Fruit fly (Drosophila melanogaster) whole organism, embryonic: ENCODE results near the gene H.

Experiments
- CG10565 ChIP-seq: fragments of 200-800 bp; sonication (Bioruptor generic); optimal IDR thresholded peaks from 3 replicates; lab custom pipeline; 2016; ENCODE audit warnings: missing biosample characterization, mild to moderate bottlenecking, missing genetic modification characterization
- CG11456 ChIP-seq: fragments of 200-800 bp; sonication (Bioruptor generic); IDR thresholded peaks from 3 replicates; pipeline ENCODE4 v1.3.6; 2022; ENCODE audit warnings: missing biosample characterization, missing genetic modification characterization
- CG11696 ChIP-seq: fragments of 200-800 bp; sonication (Bioruptor generic); IDR thresholded peaks from 2 replicates; pipeline ENCODE4 v1.3.6; 2022; ENCODE audit warnings: missing biosample characterization, missing genetic modification characterization
- CG12071 ChIP-seq: fragments of 200-800 bp; sonication (Bioruptor generic); optimal IDR thresholded peaks from 3 replicates; lab custom pipeline; 2018; ENCODE audit warnings: missing biosample characterization, mild to moderate bottlenecking, missing genetic modification characterization
- CG12299 ChIP-seq: fragments of 200-800 bp; sonication (Bioruptor generic); optimal IDR thresholded peaks from 2 replicates; lab custom pipeline; 2018; ENCODE audit warnings: missing biosample characterization, mild to moderate bottlenecking, missing genetic modification characterization
- CG12391 ChIP-seq: fragments of 200-800 bp; sonication (Bioruptor generic); optimal IDR thresholded peaks from 3 replicates; lab custom pipeline; 2018; ENCODE audit warnings: missing biosample characterization, mild to moderate bottlenecking, missing genetic modification characterization, moderate library complexity
- CG14965 ChIP-seq: fragments of 200-800 bp; sonication (Bioruptor generic); optimal IDR thresholded peaks from 2 replicates; lab custom pipeline; 2016; ENCODE audit warnings: missing biosample characterization, missing genetic modification characterization, borderline replicate concordance
- CG15011 ChIP-seq: fragments of 200-800 bp; sonication (Bioruptor generic); optimal IDR thresholded peaks from 3 replicates; lab custom pipeline; 2018; ENCODE audit warnings: missing biosample characterization, mild to moderate bottlenecking, missing genetic modification characterization
- CG17612 ChIP-seq: fragments of 200-800 bp; sonication (Bioruptor generic); IDR thresholded peaks from 2 replicates; pipeline ENCODE4 v1.3.6; 2022; ENCODE audit warnings: missing biosample characterization, missing genetic modification characterization
- CG1792 ChIP-seq: fragments of 200-800 bp; sonication (Bioruptor generic); optimal IDR thresholded peaks from 2 replicates; lab custom pipeline; 2016; ENCODE audit warnings: missing biosample characterization, missing genetic modification characterization
- CG30403 ChIP-seq: fragments of 200-800 bp; sonication (Bioruptor generic); optimal IDR thresholded peaks from 3 replicates; lab custom pipeline; 2016; ENCODE audit warnings: missing biosample characterization, missing genetic modification characterization
- CG4707 ChIP-seq: fragments of 200-800 bp; sonication (Bioruptor generic); optimal IDR thresholded peaks from 2 replicates; lab custom pipeline; 2018; ENCODE audit warnings: missing biosample characterization, mild to moderate bottlenecking, missing genetic modification characterization, moderate library complexity
- CG4854 ChIP-seq: fragments of 200-800 bp; sonication (Bioruptor generic); optimal IDR thresholded peaks from 2 replicates; lab custom pipeline; 2016; ENCODE audit warnings: missing biosample characterization, missing genetic modification characterization, inconsistent platforms
- CG6683 ChIP-seq: fragments of 200-800 bp; sonication (Bioruptor generic); optimal IDR thresholded peaks from 2 replicates; lab custom pipeline; 2017; ENCODE audit warnings: missing biosample characterization, mild to moderate bottlenecking, missing genetic modification characterization, missing genetic modification reagents
- CG7357 ChIP-seq: fragments of 200-800 bp; sonication (Bioruptor generic); IDR thresholded peaks from 3 replicates; pipeline ENCODE4 v1.3.6; 2022; ENCODE audit warnings: missing biosample characterization, missing genetic modification characterization
- CG7928 ChIP-seq: fragments of 200-800 bp; sonication (Bioruptor generic); optimal IDR thresholded peaks from 2 replicates; lab custom pipeline; 2017; ENCODE audit warnings: missing biosample characterization, mild to moderate bottlenecking, missing genetic modification characterization
- CG8281 ChIP-seq: fragments of 200-800 bp; sonication (Bioruptor generic); optimal IDR thresholded peaks from 2 replicates; lab custom pipeline; 2018; ENCODE audit warnings: missing biosample characterization, mild to moderate bottlenecking, missing genetic modification characterization, moderate library complexity
- CG8944 ChIP-seq: fragments of 200-800 bp; sonication (Bioruptor generic); optimal IDR thresholded peaks from 3 replicates; lab custom pipeline; 2016; ENCODE audit warnings: missing biosample characterization, missing genetic modification characterization
- CG9797 ChIP-seq: fragments of 200-800 bp; sonication (Bioruptor generic); optimal IDR thresholded peaks from 3 replicates; lab custom pipeline; 2018; ENCODE audit warnings: missing biosample characterization, mild to moderate bottlenecking, missing genetic modification characterization
- CHES-1-like ChIP-seq: fragments of 200-800 bp; sonication (Bioruptor generic); optimal IDR thresholded peaks from 2 replicates; lab custom pipeline; 2016; ENCODE audit warnings: missing biosample characterization, missing genetic modification characterization
- CTCF ChIP-seq: fragments of 200-800 bp; sonication (Bioruptor generic); optimal IDR thresholded peaks from 2 replicates; lab custom pipeline; 2017; ENCODE audit warnings: missing biosample characterization, mild to moderate bottlenecking, missing genetic modification characterization, moderate library complexity
- Dbx ChIP-seq: fragments of 200-800 bp; sonication (Bioruptor generic); IDR thresholded peaks from 3 replicates; pipeline ENCODE4 v1.3.6; 2022; ENCODE audit warnings: missing biosample characterization, missing genetic modification characterization
- Dll ChIP-seq: fragments of 200-800 bp; sonication (Bioruptor generic); IDR thresholded peaks from 4 replicates; pipeline ENCODE4 v1.3.6; 2022; ENCODE audit warnings: missing biosample characterization, missing genetic modification characterization; ENCODE audit not compliant: partially characterized antibody
- Ets97D ChIP-seq: fragments of 200-800 bp; sonication (Bioruptor generic); optimal IDR thresholded peaks from 3 replicates; lab custom pipeline; 2016; ENCODE audit warnings: missing biosample characterization, missing genetic modification characterization
- Fer2 ChIP-seq: fragments of 200-800 bp; sonication (Bioruptor generic); optimal IDR thresholded peaks from 2 replicates; lab custom pipeline; 2018; ENCODE audit warnings: missing biosample characterization, mild to moderate bottlenecking, missing genetic modification characterization, moderate library complexity
- NC2α ChIP-seq: fragments of 200-800 bp; sonication (Bioruptor generic); optimal IDR thresholded peaks from 2 replicates; lab custom pipeline; 2016; ENCODE audit warnings: missing biosample characterization, missing genetic modification characterization
- NC2β ChIP-seq: fragments of 200-800 bp; sonication (Bioruptor generic); optimal IDR thresholded peaks from 2 replicates; lab custom pipeline; 2016; ENCODE audit warnings: missing biosample characterization, missing genetic modification characterization
- NK7.1 ChIP-seq: fragments of 200-800 bp; sonication (Bioruptor generic); optimal IDR thresholded peaks from 3 replicates; lab custom pipeline; 2016; ENCODE audit warnings: missing biosample characterization, missing genetic modification characterization
- Oaz ChIP-seq: fragments of 200-800 bp; sonication (Bioruptor generic); IDR thresholded peaks from 2 replicates; pipeline ENCODE4 v1.3.6; 2022; ENCODE audit warnings: missing biosample characterization, missing genetic modification characterization
- Pdp1 ChIP-seq, 2 experiments: fragments of 200-800 bp; sonication (Bioruptor generic); optimal IDR thresholded peaks; 3 replicates each; lab custom pipeline; 2016; ENCODE audit warnings: missing biosample characterization in 2 of 2, missing genetic modification characterization in 2 of 2, mild to moderate bottlenecking in 1 of 2, moderate library complexity in 1 of 2
- Sox102F ChIP-seq: fragments of 200-800 bp; sonication (Bioruptor generic); optimal IDR thresholded peaks from 2 replicates; lab custom pipeline; 2018; ENCODE audit warnings: missing biosample characterization, mild to moderate bottlenecking, missing genetic modification characterization, moderate library complexity
- Vsx1 ChIP-seq: fragments of 200-800 bp; sonication (Bioruptor generic); optimal IDR thresholded peaks from 2 replicates; lab custom pipeline; 2017; ENCODE audit warnings: missing biosample characterization, mild to moderate bottlenecking, missing genetic modification characterization, missing genetic modification reagents
- ab ChIP-seq: fragments of 200-800 bp; sonication (Bioruptor generic); optimal IDR thresholded peaks from 2 replicates; lab custom pipeline; 2016; ENCODE audit warnings: missing biosample characterization, missing genetic modification characterization
- bbx ChIP-seq: fragments of 200-800 bp; sonication (Bioruptor generic); IDR thresholded peaks from 2 replicates; pipeline ENCODE4 v1.3.6; 2022; ENCODE audit warnings: missing biosample characterization, missing genetic modification characterization; ENCODE audit not compliant: partially characterized antibody
- caup ChIP-seq: fragments of 200-800 bp; sonication (Bioruptor generic); optimal IDR thresholded peaks from 3 replicates; lab custom pipeline; 2017; ENCODE audit warnings: missing biosample characterization, mild to moderate bottlenecking, missing genetic modification characterization, moderate library complexity; ENCODE audit not compliant: severe bottlenecking
- chm ChIP-seq: fragments of 200-800 bp; sonication (Bioruptor generic); IDR thresholded peaks from 2 replicates; pipeline ENCODE4 v1.3.6; 2022; ENCODE audit warnings: missing biosample characterization, missing genetic modification characterization
- dpn ChIP-seq, 2 experiments: fragments of 200-800 bp; sonication (Bioruptor generic); optimal IDR thresholded peaks; 3 replicates each; lab custom pipeline; 2016; ENCODE audit warnings: missing biosample characterization in 2 of 2, missing genetic modification characterization in 2 of 2
- emc ChIP-seq: fragments of 200-800 bp; sonication (Bioruptor generic); optimal IDR thresholded peaks from 2 replicates; lab custom pipeline; 2016; ENCODE audit warnings: missing biosample characterization, missing genetic modification characterization
- eve ChIP-seq, 2 experiments: fragments of >200 bp; optimal IDR thresholded peaks; 2 replicates each; lab custom pipeline; 2017; ENCODE audit warnings: missing biosample characterization in 2 of 2, missing genetic modification characterization in 2 of 2
- gcm2 ChIP-seq: fragments of 200-800 bp; sonication (Bioruptor generic); optimal IDR thresholded peaks from 2 replicates; lab custom pipeline; 2016; ENCODE audit warnings: missing biosample characterization, missing genetic modification characterization
- her ChIP-seq: fragments of 200-800 bp; sonication (Bioruptor generic); optimal IDR thresholded peaks from 2 replicates; lab custom pipeline; 2016; ENCODE audit warnings: missing biosample characterization, missing genetic modification characterization
- lola ChIP-seq, 3 experiments: fragments of >200 bp in 2 of 3; fragments of 200-800 bp in 1 of 3; sonication (Bioruptor generic) in 1 of 3; optimal IDR thresholded peaks; 2 replicates each; lab custom pipeline; 2017 to 2019; ENCODE audit warnings: missing biosample characterization in 3 of 3, missing genetic modification characterization in 3 of 3, mild to moderate bottlenecking in 1 of 3, moderate library complexity in 1 of 3
- pho ChIP-seq: fragments of 200-800 bp; sonication (Bioruptor generic); optimal IDR thresholded peaks from 2 replicates; lab custom pipeline; 2016; ENCODE audit warnings: missing biosample characterization, missing genetic modification characterization
- phol ChIP-seq: fragments of 200-800 bp; sonication (Bioruptor generic); optimal IDR thresholded peaks from 3 replicates; lab custom pipeline; 2018; ENCODE audit warnings: missing biosample characterization, mild to moderate bottlenecking, missing genetic modification characterization, moderate library complexity
- schlank ChIP-seq: fragments of 200-800 bp; sonication (Bioruptor generic); optimal IDR thresholded peaks from 2 replicates; lab custom pipeline; 2018; ENCODE audit warnings: missing biosample characterization, mild to moderate bottlenecking, missing genetic modification characterization
- trh ChIP-seq: fragments of 200-800 bp; sonication (Bioruptor generic); optimal IDR thresholded peaks from 2 replicates; lab custom pipeline; 2016; ENCODE audit warnings: missing biosample characterization, missing genetic modification characterization
- unpg ChIP-seq: fragments of 200-800 bp; sonication (Bioruptor generic); optimal IDR thresholded peaks from 3 replicates; lab custom pipeline; 2018; ENCODE audit warnings: missing biosample characterization, mild to moderate bottlenecking, missing genetic modification characterization, moderate library complexity
- usp ChIP-seq: fragments of >200 bp; optimal IDR thresholded peaks from 2 replicates; lab custom pipeline; 2017; ENCODE audit warnings: missing biosample characterization, missing genetic modification characterization
- wdn ChIP-seq: fragments of 200-800 bp; sonication (Bioruptor generic); IDR thresholded peaks from 2 replicates; pipeline ENCODE4 v1.3.6; 2022; ENCODE audit warnings: missing biosample characterization, missing genetic modification characterization

H gene

dm6 chr3R:20587630-20588479, 33.9 kb upstream of the H start, which contains the start of gene Septin2 (continued):
- TF ChIP-seq CG8944 (GFP tag; lab: Kevin White, UChicago): no peak
- peak; percentile 35 for TF ChIP-seq CG4707 (GFP tag; lab: Kevin White, UChicago)
- TF ChIP-seq CG10565 (GFP tag; lab: Kevin White, UChicago): peak; percentile 34
- no peak for TF ChIP-seq Dbx (GFP tag; lab: Robert Waterston, UW)
- TF ChIP-seq phol (tag; lab: Kevin White, UChicago): peak; percentile 86
- peak; percentile 42; the same call in 1 of the 3 replicates for TF ChIP-seq CG11456 (GFP tag; lab: Robert Waterston, UW)
- peak; percentile 94 for TF ChIP-seq CG11696
- TF ChIP-seq NC2β (GFP tag; lab: Kevin White, UChicago): peak; percentile 64
- no peak for TF ChIP-seq schlank (tag; lab: Kevin White, UChicago)
- peak; percentile 19 for TF ChIP-seq trh (GFP tag; lab: Kevin White, UChicago)
- TF ChIP-seq Dll: no peak
- no peak for TF ChIP-seq gcm2 (GFP tag; lab: Kevin White, UChicago)
- TF ChIP-seq emc (GFP tag; lab: Kevin White, UChicago): no peak
- peak; percentile 46 for TF ChIP-seq NC2α (GFP tag; lab: Kevin White, UChicago)
- no peak for TF ChIP-seq eve (GFP tag; optimal IDR thresholded peaks at IDR 0.05; lab: Kevin White, UChicago)
- peak; percentile 61 for TF ChIP-seq CG1792 (GFP tag; lab: Kevin White, UChicago)
- TF ChIP-seq Vsx1 (GFP tag; lab: Kevin White, UChicago): no peak
- peak; percentile 68 for TF ChIP-seq CG9797 (GFP tag; lab: Kevin White, UChicago)
- peak; percentile 46 for TF ChIP-seq pho (GFP tag; lab: Kevin White, UChicago)
- peak; percentile 82 for TF ChIP-seq Sox102F
- TF ChIP-seq chm (GFP tag; lab: Robert Waterston, UW): no peak
- TF ChIP-seq her (GFP tag; lab: Kevin White, UChicago): no peak
- TF ChIP-seq CG12071 (GFP tag; lab: Kevin White, UChicago): peak; percentile 77
- no peak for TF ChIP-seq wdn (GFP tag; lab: Robert Waterston, UW)
- TF ChIP-seq Pdp1 (GFP tag; optimal IDR thresholded peaks at IDR 0.05; lab: Kevin White, UChicago): peak; percentile 34 to 50
- TF ChIP-seq CG4854 (GFP tag; lab: Kevin White, UChicago): peak; percentile 65
- peak in 1 of 3 experiments; percentile 83 for TF ChIP-seq lola (GFP tag; optimal IDR thresholded peaks at IDR 0.05; lab: Kevin White, UChicago)
- no peak for TF ChIP-seq Fer2 (tag; lab: Kevin White, UChicago)
- TF ChIP-seq CG30403 (GFP tag; lab: Kevin White, UChicago): peak; percentile 81
- TF ChIP-seq Oaz (GFP tag; lab: Robert Waterston, UW): no peak
- no peak for TF ChIP-seq CG17612 (GFP tag; lab: Robert Waterston, UW)
- peak; percentile 68 for TF ChIP-seq caup (GFP tag; lab: Kevin White, UChicago)
- peak; percentile 66 for TF ChIP-seq CHES-1-like (GFP tag; lab: Kevin White, UChicago)
- peak; percentile 59 for TF ChIP-seq unpg (GFP tag; lab: Kevin White, UChicago)
- TF ChIP-seq CG12391: peak; percentile 76
- peak; percentile 38 for TF ChIP-seq CG6683 (GFP tag; lab: Kevin White, UChicago)
- peak; percentile 34 for TF ChIP-seq CG12299 (tag; lab: Kevin White, UChicago)
- 0 out of 3 replicates have a peak, but pooled peaks have one; percentile 49 for TF ChIP-seq CG7357
- TF ChIP-seq Ets97D (GFP tag; lab: Kevin White, UChicago): peak; percentile 26
- TF ChIP-seq CG14965 (GFP tag; lab: Kevin White, UChicago): no peak
- TF ChIP-seq CG15011 (GFP tag; lab: Kevin White, UChicago): peak; percentile 68
- peak; percentile 53 for TF ChIP-seq CG8281 (tag; lab: Kevin White, UChicago)
- no peak for TF ChIP-seq ab (GFP tag; lab: Kevin White, UChicago)
- TF ChIP-seq usp (GFP tag; lab: Kevin White, UChicago): no peak
- peak; percentile 55 for TF ChIP-seq CTCF (GFP tag; lab: Kevin White, UChicago)
- TF ChIP-seq dpn (GFP tag; optimal IDR thresholded peaks at IDR 0.05; lab: Kevin White, UChicago): peak; percentile 49 to 75
- peak; percentile 41 for TF ChIP-seq NK7.1 (GFP tag; lab: Kevin White, UChicago)
- no peak for TF ChIP-seq CG7928 (GFP tag; lab: Kevin White, UChicago)
- no peak for TF ChIP-seq bbx (GFP tag; lab: Robert Waterston, UW)
